Worm (Caenorhabditis elegans) whole organism, midembryonic: ENCODE data around the gene B0361.4.

Experiments
- T22C8.4 ChIP-seq: fragments of 200-800 bp; sonication (Bioruptor generic); IDR thresholded peaks from 2 replicates; pipeline ENCODE4 v1.3.6; 2022; ENCODE audit warnings: missing genetic modification characterization, missing compliant biosample characterization
- cog-1 ChIP-seq: sonication (generic microtip); optimal IDR thresholded peaks from 2 replicates; lab custom pipeline; 2016; ENCODE audit warnings: missing genetic modification characterization, missing compliant biosample characterization
- flt-1 ChIP-seq: fragments of 200-800 bp; sonication (Bioruptor generic); IDR thresholded peaks from 2 replicates; pipeline ENCODE4 v1.3.6; 2022; ENCODE audit warnings: missing genetic modification characterization, missing compliant biosample characterization
- klf-2 ChIP-seq: fragments of 200-800 bp; sonication (Bioruptor generic); conservative IDR thresholded peaks from 2 replicates; pipeline ENCODE4 v1.3.6; 2022; ENCODE audit warnings: missing genetic modification reagents, missing genetic modification characterization, missing compliant biosample characterization
- med-1 ChIP-seq: sonication (generic microtip); optimal IDR thresholded peaks from 2 replicates; lab custom pipeline; 2017; ENCODE audit warnings: missing genetic modification characterization, mild to moderate bottlenecking, missing compliant biosample characterization, antibody characterized with exemption, missing genetic modification reagents; ENCODE audit not compliant: insufficient read depth
- ref-1 ChIP-seq: fragments of 200-800 bp; sonication (Bioruptor generic); conservative IDR thresholded peaks from 2 replicates; pipeline ENCODE4 v1.3.6; 2022; ENCODE audit warnings: missing genetic modification reagents, missing genetic modification characterization, missing compliant biosample characterization
- tab-1 ChIP-seq: fragments of 200-800 bp; sonication (Bioruptor generic); IDR thresholded peaks from 2 replicates; pipeline ENCODE4 v1.3.6; 2022; ENCODE audit warnings: missing genetic modification characterization, missing compliant biosample characterization
- ztf-23 ChIP-seq: fragments of 200-800 bp; sonication (Bioruptor generic); IDR thresholded peaks from 2 replicates; pipeline ENCODE4 v1.3.6; 2022; ENCODE audit warnings: missing genetic modification reagents, missing genetic modification characterization, missing compliant biosample characterization
- ztf-29 ChIP-seq: fragments of 200-800 bp; sonication (Bioruptor generic); IDR thresholded peaks from 2 replicates; pipeline ENCODE4 v1.3.6; 2022; ENCODE audit warnings: missing genetic modification reagents, missing genetic modification characterization, missing compliant biosample characterization

B0361.4 gene

DNA sequence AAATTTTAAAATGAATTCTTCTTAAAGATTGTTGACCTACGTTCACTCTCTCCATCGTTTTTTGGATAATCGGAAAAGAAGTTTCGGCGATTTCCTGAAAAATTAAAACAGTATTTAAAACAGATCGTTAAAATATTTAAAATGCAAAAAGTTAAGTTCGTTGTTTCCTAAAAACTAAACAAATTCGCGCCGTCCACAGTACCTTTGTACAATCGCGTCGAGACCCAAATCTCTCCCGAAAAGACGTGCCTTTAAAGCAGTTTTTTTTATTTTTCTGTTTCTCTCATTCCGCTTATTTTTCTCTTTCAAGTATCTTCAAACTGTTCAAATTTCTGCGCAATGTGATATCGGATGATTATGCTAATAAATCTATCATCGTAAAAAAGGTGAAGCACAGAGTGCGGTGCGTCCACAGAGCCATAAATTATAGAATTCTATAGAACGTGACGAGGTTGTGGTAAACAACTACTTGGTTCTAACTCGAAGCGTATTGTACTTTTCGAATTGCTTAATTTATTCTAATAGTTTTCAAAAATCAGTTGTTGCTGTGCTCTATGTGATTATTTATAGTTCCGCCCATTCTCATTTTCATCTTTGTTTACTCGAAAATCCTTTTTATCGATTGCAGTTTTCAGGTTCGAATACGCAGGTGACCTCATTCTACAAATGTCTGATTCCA is 52.0 kb downstream of the B0361.4 start, which contains the start of the genes F56C9.6 and F56C9.3:
TSS of gene F56C9.6 (minus strand) at position 112 of the 679 bp plus-strand sequence.
TSS of gene F56C9.3 (plus strand) at position 629 of the 679 bp plus-strand sequence.
- TF ChIP-seq tab-1 (GFP tag; lab: Robert Waterston, UW) = no peak
- no peak for TF ChIP-seq ztf-29 (GFP tag; lab: Robert Waterston, UW)
- TF ChIP-seq med-1 (GFP tag; lab: Kevin White, UChicago) = no peak
- TF ChIP-seq T22C8.4 (GFP tag; lab: Robert Waterston, UW) = no peak
- TF ChIP-seq cog-1 (tag; lab: Kevin White, UChicago) = no peak
- no peak for TF ChIP-seq ref-1 (GFP tag; lab: Robert Waterston, UW)
- no peak for TF ChIP-seq klf-2 (GFP tag; lab: Robert Waterston, UW)
- no peak for TF ChIP-seq flt-1 (GFP tag; lab: Robert Waterston, UW)
- no peak for TF ChIP-seq ztf-23 (GFP tag; lab: Robert Waterston, UW)

DNA sequence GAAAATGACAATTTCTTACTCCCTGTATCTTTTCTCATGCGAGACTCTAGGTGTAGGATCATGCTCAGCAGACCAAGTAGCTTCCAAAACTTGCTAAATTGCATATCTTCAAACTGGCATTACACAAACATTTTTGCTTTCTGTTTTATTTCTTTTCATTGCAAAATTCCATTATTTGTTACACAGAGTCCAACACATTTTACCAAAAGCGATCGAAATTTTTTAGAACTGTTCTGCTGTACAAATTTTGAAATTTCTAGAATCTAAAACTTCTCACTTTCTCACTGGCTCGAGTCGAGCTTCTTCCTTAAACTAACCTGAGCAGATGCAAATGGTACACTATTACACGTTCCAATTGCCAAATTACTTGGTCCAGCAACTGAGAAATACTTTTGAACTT is 55.7 kb downstream of the B0361.4 start:
- TF ChIP-seq ref-1 (GFP tag; lab: Robert Waterston, UW) (no peak), klf-2 (GFP tag; lab: Robert Waterston, UW) (no peak), ztf-23 (GFP tag; lab: Robert Waterston, UW) (no peak), flt-1 (GFP tag; lab: Robert Waterston, UW) (no peak), T22C8.4 (GFP tag; lab: Robert Waterston, UW) (no peak), cog-1 (tag; lab: Kevin White, UChicago) (no peak), tab-1 (GFP tag; lab: Robert Waterston, UW) (no peak), ztf-29 (GFP tag; lab: Robert Waterston, UW) (no peak), med-1 (GFP tag; lab: Kevin White, UChicago) (no peak)

DNA sequence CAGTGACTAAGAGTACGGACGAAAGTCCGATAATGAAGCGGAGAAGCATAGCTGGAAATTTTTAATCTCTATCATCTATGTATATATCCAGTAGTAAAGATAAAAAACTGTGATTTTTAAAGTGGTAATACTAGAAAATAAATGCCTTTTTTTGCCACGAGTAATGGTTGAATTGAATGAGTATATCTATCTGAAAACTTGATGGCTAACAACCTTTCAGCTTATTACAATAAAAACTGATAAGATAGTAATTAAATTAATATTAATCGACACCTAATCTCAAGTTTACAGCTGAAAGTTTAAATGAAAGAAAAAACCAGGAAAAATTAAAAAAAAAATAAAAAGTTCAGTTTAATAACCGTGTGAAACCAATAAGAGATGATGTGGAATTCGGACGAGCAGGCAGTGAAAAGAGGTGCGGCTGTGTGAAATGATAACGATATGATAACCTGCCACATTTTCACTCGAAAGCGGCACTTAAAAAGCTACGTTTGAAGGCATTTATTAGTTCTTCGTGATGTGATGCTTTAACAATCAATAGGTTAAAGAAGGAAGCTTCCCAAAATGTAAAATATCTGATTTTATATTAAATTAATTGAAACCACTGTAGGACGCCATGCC is 56.2 kb downstream of the B0361.4 start, which contains the start of gene nspg-6:
TSS of gene nspg-6 (minus strand) at position 51 of the 621 bp plus-strand sequence.
- TF ChIP-seq ref-1 (GFP tag; lab: Robert Waterston, UW) (no peak), flt-1 (GFP tag; lab: Robert Waterston, UW) (no peak), ztf-29 (GFP tag; lab: Robert Waterston, UW) (no peak), cog-1 (tag; lab: Kevin White, UChicago) (no peak)

DNA sequence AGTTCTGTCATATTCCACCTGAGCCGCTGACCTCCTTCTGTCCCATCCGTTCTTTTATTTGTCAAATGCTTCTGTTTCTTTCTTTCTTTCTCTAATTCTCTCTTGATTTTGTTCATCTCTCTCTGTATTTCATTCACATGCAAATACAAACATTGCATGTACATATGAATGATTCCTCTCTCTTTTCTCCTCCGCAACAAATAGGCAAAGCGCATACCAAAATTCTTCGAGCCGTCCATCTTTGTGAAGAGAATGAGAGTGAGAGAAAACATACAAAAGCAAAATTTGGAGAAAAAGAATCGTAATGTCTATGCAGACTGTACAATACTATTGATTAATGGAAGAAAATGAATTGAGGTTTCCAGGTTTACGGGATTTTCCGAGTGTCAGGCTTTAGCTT is 58.6 kb downstream of the B0361.4 start:
- TF ChIP-seq cog-1 (tag; lab: Kevin White, UChicago) = peak; percentile 7
- TF ChIP-seq flt-1 (GFP tag; lab: Robert Waterston, UW) = no peak
